Fruit fly (Drosophila melanogaster) whole organism, embryonic: ENCODE measurements around the gene sno.
A peak's percentile ranks its signal among the peaks of the same experiment; 100 is the strongest.

Source experiments
- B-H2 ChIP-seq: fragments of 200-800 bp; sonication (Bioruptor generic); optimal IDR thresholded peaks from 2 replicates; lab custom pipeline; 2018; ENCODE audit warnings: missing biosample characterization, mild to moderate bottlenecking, missing genetic modification characterization
- CG10321 ChIP-seq: fragments of 200-800 bp; sonication (Bioruptor generic); IDR thresholded peaks from 2 replicates; pipeline ENCODE4 v1.3.6; 2022; ENCODE audit warnings: missing biosample characterization, missing genetic modification characterization
- CG10366 ChIP-seq: fragments of 200-800 bp; sonication (Bioruptor generic); IDR thresholded peaks from 2 replicates; pipeline ENCODE4 v1.3.6; 2022; ENCODE audit warnings: missing biosample characterization, missing genetic modification characterization
- CG10462 ChIP-seq: fragments of 200-800 bp; sonication (Bioruptor generic); optimal IDR thresholded peaks from 2 replicates; lab custom pipeline; 2016; ENCODE audit warnings: missing biosample characterization, missing genetic modification characterization
- CG11093 ChIP-seq: fragments of 200-800 bp; sonication (Bioruptor generic); IDR thresholded peaks from 3 replicates; pipeline ENCODE4 v1.3.6; 2022; ENCODE audit warnings: missing biosample characterization, missing genetic modification characterization
- CG11560 ChIP-seq: fragments of 200-800 bp; sonication (Bioruptor generic); IDR thresholded peaks from 3 replicates; pipeline ENCODE4 v1.3.6; 2022; ENCODE audit warnings: missing biosample characterization, missing genetic modification characterization
- CG12299 ChIP-seq: fragments of 200-800 bp; sonication (Bioruptor generic); optimal IDR thresholded peaks from 2 replicates; lab custom pipeline; 2018; ENCODE audit warnings: missing biosample characterization, mild to moderate bottlenecking, missing genetic modification characterization
- CG13123 ChIP-seq: fragments of 200-800 bp; sonication (Bioruptor generic); optimal IDR thresholded peaks from 2 replicates; lab custom pipeline; 2016; ENCODE audit warnings: missing biosample characterization, missing genetic modification characterization
- CG14014 ChIP-seq: fragments of 200-800 bp; sonication (Bioruptor generic); IDR thresholded peaks from 2 replicates; pipeline ENCODE4 v1.3.6; 2022; ENCODE audit warnings: missing biosample characterization, missing genetic modification characterization
- CG16815 ChIP-seq: fragments of 200-800 bp; sonication (Bioruptor generic); optimal IDR thresholded peaks from 3 replicates; lab custom pipeline; 2017; ENCODE audit warnings: missing biosample characterization, mild to moderate bottlenecking, missing genetic modification characterization
- CG3407 ChIP-seq: fragments of 200-800 bp; sonication (Bioruptor generic); optimal IDR thresholded peaks from 2 replicates; lab custom pipeline; 2018; ENCODE audit warnings: missing biosample characterization, mild to moderate bottlenecking, missing genetic modification characterization
- CG3726 ChIP-seq: fragments of 200-800 bp; sonication (Bioruptor generic); IDR thresholded peaks from 3 replicates; pipeline ENCODE4, ENCODE4 v1.3.6; 2022; ENCODE audit warnings: missing biosample characterization, missing genetic modification characterization
- CG7372 ChIP-seq: fragments of 200-800 bp; sonication (Bioruptor generic); IDR thresholded peaks from 2 replicates; pipeline ENCODE4 v1.3.6; 2022; ENCODE audit warnings: missing biosample characterization, missing genetic modification characterization
- CG9727 ChIP-seq: fragments of 200-800 bp; sonication (Bioruptor generic); optimal IDR thresholded peaks from 3 replicates; lab custom pipeline; 2017; ENCODE audit warnings: missing biosample characterization, mild to moderate bottlenecking, missing genetic modification characterization
- CG9876 ChIP-seq: fragments of 200-800 bp; sonication (Bioruptor generic); optimal IDR thresholded peaks from 2 replicates; lab custom pipeline; 2016; ENCODE audit warnings: missing biosample characterization, missing genetic modification characterization
- Doc2 ChIP-seq: fragments of 200-800 bp; sonication (Bioruptor generic); IDR thresholded peaks from 2 replicates; pipeline ENCODE4 v1.3.6; 2022; ENCODE audit warnings: missing biosample characterization, missing genetic modification characterization
- H15 ChIP-seq: fragments of 200-800 bp; sonication (Bioruptor generic); IDR thresholded peaks from 3 replicates; pipeline ENCODE4 v1.3.6; 2022; ENCODE audit warnings: missing biosample characterization, missing genetic modification characterization
- Hsf ChIP-seq: fragments of 200-800 bp; sonication (Bioruptor generic); optimal IDR thresholded peaks from 3 replicates; lab custom pipeline; 2016; ENCODE audit warnings: missing biosample characterization, missing genetic modification characterization
- Lhr ChIP-seq: fragments of 200-800 bp; sonication (Bioruptor generic); optimal IDR thresholded peaks from 3 replicates; lab custom pipeline; 2017; ENCODE audit warnings: mild to moderate bottlenecking, missing biosample characterization, missing genetic modification reagents, missing genetic modification characterization
- Lpt ChIP-seq: fragments of >200 bp; optimal IDR thresholded peaks from 2 replicates; lab custom pipeline; 2018; ENCODE audit warnings: missing biosample characterization, missing genetic modification characterization
- NK7.1 ChIP-seq: fragments of 200-800 bp; sonication (Bioruptor generic); optimal IDR thresholded peaks from 3 replicates; lab custom pipeline; 2016; ENCODE audit warnings: missing biosample characterization, missing genetic modification characterization
- aop ChIP-seq: fragments of 200-800 bp; sonication (Bioruptor generic); IDR thresholded peaks from 2 replicates; pipeline ENCODE4 v1.3.6; 2022; ENCODE audit warnings: missing biosample characterization, missing genetic modification characterization
- bab2 ChIP-seq: fragments of 200-800 bp; sonication (Bioruptor generic); optimal IDR thresholded peaks from 2 replicates; lab custom pipeline; 2016; ENCODE audit warnings: missing biosample characterization, missing genetic modification characterization
- bcd ChIP-seq: fragments of 200-800 bp; sonication (Bioruptor generic); optimal IDR thresholded peaks from 2 replicates; lab custom pipeline; 2017; ENCODE audit warnings: missing biosample characterization, mild to moderate bottlenecking, missing genetic modification characterization
- chinmo ChIP-seq: fragments of 200-800 bp; sonication (Bioruptor generic); IDR thresholded peaks from 4 replicates; pipeline ENCODE4 v1.3.6; 2022; ENCODE audit warnings: missing biosample characterization, missing genetic modification characterization; ENCODE audit not compliant: partially characterized antibody
- ci ChIP-seq: fragments of 200-800 bp; sonication (Bioruptor generic); IDR thresholded peaks from 3 replicates; pipeline ENCODE4 v1.3.6; 2022; ENCODE audit warnings: missing biosample characterization, missing genetic modification characterization
- crc ChIP-seq: fragments of 200-800 bp; sonication (Bioruptor generic); optimal IDR thresholded peaks from 2 replicates; lab custom pipeline; 2016; ENCODE audit warnings: missing biosample characterization, missing genetic modification characterization
- dmrt99B ChIP-seq: fragments of 200-800 bp; sonication (Bioruptor generic); optimal IDR thresholded peaks from 2 replicates; lab custom pipeline; 2018; ENCODE audit warnings: missing biosample characterization, mild to moderate bottlenecking, missing genetic modification characterization, moderate library complexity
- en ChIP-seq: fragments of 200-800 bp; sonication (Bioruptor generic); optimal IDR thresholded peaks from 2 replicates; lab custom pipeline; 2016; ENCODE audit warnings: missing biosample characterization, missing genetic modification characterization
- fd102C ChIP-seq: fragments of 200-800 bp; sonication (Bioruptor generic); optimal IDR thresholded peaks from 2 replicates; lab custom pipeline; 2018; ENCODE audit warnings: missing biosample characterization, mild to moderate bottlenecking, missing genetic modification characterization, moderate library complexity
- klu ChIP-seq: fragments of 200-800 bp; sonication (Bioruptor generic); IDR thresholded peaks from 2 replicates; pipeline ENCODE4 v1.3.6; 2022; ENCODE audit warnings: missing biosample characterization, missing genetic modification characterization
- mirr ChIP-seq: fragments of 200-800 bp; sonication (Bioruptor generic); optimal IDR thresholded peaks from 3 replicates; lab custom pipeline; 2018; ENCODE audit warnings: missing biosample characterization, mild to moderate bottlenecking, missing genetic modification characterization
- oc ChIP-seq: fragments of 200-800 bp; sonication (Bioruptor generic); optimal IDR thresholded peaks from 2 replicates; lab custom pipeline; 2018; ENCODE audit warnings: missing biosample characterization, mild to moderate bottlenecking, missing genetic modification characterization, moderate library complexity
- odd ChIP-seq: fragments of 200-800 bp; sonication (Bioruptor generic); optimal IDR thresholded peaks from 2 replicates; lab custom pipeline; 2017; ENCODE audit warnings: missing biosample characterization, mild to moderate bottlenecking, missing genetic modification characterization
- pan ChIP-seq, 4 experiments: fragments of >200 bp in 3 of 4; fragments of 200-800 bp in 1 of 4; sonication (Bioruptor generic) in 1 of 4; optimal IDR thresholded peaks in 3 of 4; IDR thresholded peaks in 1 of 4; 2 replicates each; pipeline versions ENCODE4 v1.3.6 to Lab custom; 2017 to 2022; ENCODE audit warnings: missing biosample characterization in 2 of 4, missing genetic modification characterization in 2 of 4, mixed read lengths in 1 of 4
- peb ChIP-seq: fragments of 200-800 bp; sonication (Bioruptor generic); IDR thresholded peaks from 2 replicates; pipeline ENCODE4 v1.3.6; 2022; ENCODE audit warnings: missing biosample characterization, missing genetic modification characterization
- pita ChIP-seq: fragments of 200-800 bp; sonication (Bioruptor generic); optimal IDR thresholded peaks from 2 replicates; lab custom pipeline; 2017; ENCODE audit warnings: missing biosample characterization, mild to moderate bottlenecking, missing genetic modification characterization
- ranshi ChIP-seq: fragments of 200-800 bp; sonication (Bioruptor generic); IDR thresholded peaks from 2 replicates; pipeline ENCODE4 v1.3.6; 2022; ENCODE audit warnings: missing biosample characterization, missing genetic modification characterization
- seq ChIP-seq: fragments of 200-800 bp; sonication (Bioruptor generic); IDR thresholded peaks from 2 replicates; pipeline ENCODE4 v1.3.6; 2022; ENCODE audit warnings: missing biosample characterization, missing genetic modification characterization
- sna ChIP-seq: fragments of 200-800 bp; sonication (Bioruptor generic); IDR thresholded peaks from 2 replicates; pipeline ENCODE4 v1.3.6; 2022; ENCODE audit warnings: missing biosample characterization, missing genetic modification characterization; ENCODE audit not compliant: partially characterized antibody
- stwl ChIP-seq: fragments of 200-800 bp; sonication (Bioruptor generic); optimal IDR thresholded peaks from 3 replicates; lab custom pipeline; 2018; ENCODE audit warnings: missing biosample characterization, mild to moderate bottlenecking, missing genetic modification characterization, moderate library complexity
- sug ChIP-seq: fragments of 200-800 bp; optimal IDR thresholded peaks from 2 replicates; lab custom pipeline; 2019; ENCODE audit warnings: missing biosample characterization, mild to moderate bottlenecking, missing genetic modification characterization, moderate library complexity
- tgo ChIP-seq: fragments of 200-800 bp; sonication (Bioruptor generic); IDR thresholded peaks from 3 replicates; pipeline ENCODE4 v1.3.6; 2022; ENCODE audit warnings: missing biosample characterization, missing genetic modification characterization
- tll ChIP-seq, 2 experiments: fragments of 200-800 bp in 1 of 2; fragments of >200 bp in 1 of 2; sonication (Bioruptor generic) in 1 of 2; optimal IDR thresholded peaks; 2 replicates each; lab custom pipeline; 2017 to 2019; ENCODE audit warnings: missing biosample characterization in 2 of 2, missing genetic modification characterization in 2 of 2, mild to moderate bottlenecking in 1 of 2, moderate library complexity in 1 of 2
- trem ChIP-seq: fragments of 200-800 bp; optimal IDR thresholded peaks from 3 replicates; lab custom pipeline; 2019; ENCODE audit warnings: missing biosample characterization, mild to moderate bottlenecking, missing genetic modification characterization, moderate library complexity
- vnd ChIP-seq: fragments of 200-800 bp; sonication (Bioruptor generic); IDR thresholded peaks from 3 replicates; pipeline ENCODE4 v1.3.6; 2022; ENCODE audit warnings: missing biosample characterization, missing genetic modification characterization; ENCODE audit not compliant: partially characterized antibody
- wdn ChIP-seq: fragments of 200-800 bp; sonication (Bioruptor generic); IDR thresholded peaks from 2 replicates; pipeline ENCODE4 v1.3.6; 2022; ENCODE audit warnings: missing biosample characterization, missing genetic modification characterization
- wor ChIP-seq: fragments of 200-800 bp; sonication (Bioruptor generic); IDR thresholded peaks from 2 replicates; pipeline ENCODE4 v1.3.6; 2022; ENCODE audit warnings: missing biosample characterization, missing genetic modification characterization
- z ChIP-seq: fragments of 200-800 bp; sonication (Bioruptor generic); IDR thresholded peaks from 3 replicates; pipeline ENCODE4 v1.3.6; 2022; ENCODE audit warnings: missing biosample characterization, missing genetic modification characterization

Gene sno

dm6 chrX:13232406-13233195, 21.1 kb upstream of the sno start (continued):
- TF ChIP-seq en (peak; percentile 22), CG14014 (GFP tag; lab: Robert Waterston, UW) (peak; percentile 74), Lhr (GFP tag; lab: Kevin White, UChicago) (peak; percentile 17), odd (peak; percentile 35), tll (GFP tag; optimal IDR thresholded peaks at IDR 0.05; lab: Kevin White, UChicago) (no peak), Doc2 (no peak), CG11560 (no peak; the same call in 2 of the 3 replicates), CG3726 (GFP tag; lab: Robert Waterston, UW) (peak; percentile 62; the same call in 1 of the 3 replicates), CG10462 (peak; percentile 5), wor (GFP tag; lab: Robert Waterston, UW) (peak; percentile 28; the same call in 1 of the 2 replicates), trem (tag; lab: Kevin White, UChicago) (no peak), aop (GFP tag; lab: Robert Waterston, UW) (peak; percentile 59; the same call in 1 of the 2 replicates), vnd (no peak), bcd (GFP tag; lab: Kevin White, UChicago) (peak; percentile 75), tgo (GFP tag; lab: Robert Waterston, UW) (peak; percentile 77), CG13123 (peak; percentile 3), H15 (peak; percentile 84), dmrt99B (tag; lab: Kevin White, UChicago) (peak; percentile 85), ci (peak; percentile 91), oc (peak; percentile 88), CG16815 (GFP tag; lab: Kevin White, UChicago) (peak; percentile 36), CG10366 (peak; percentile 86), CG7372 (GFP tag; lab: Robert Waterston, UW) (peak; percentile 74), ranshi (GFP tag; lab: Robert Waterston, UW) (peak; percentile 75), stwl (tag; lab: Kevin White, UChicago) (no peak), sug (tag; lab: Kevin White, UChicago) (peak; percentile 0), CG3407 (peak; percentile 70), fd102C (no peak), CG10321 (GFP tag; lab: Robert Waterston, UW) (peak; percentile 34; the same call in 1 of the 2 replicates), pan (optimal IDR thresholded peaks at IDR 0.05; lab: Kevin White, UChicago) (no peak), pan (GFP tag; optimal IDR thresholded peaks at IDR 0.05 in 1 of 2, IDR thresholded peaks at IDR 0.05 in 1 of 2) (peak in 1 of 2 experiments; percentile 84), CG9727 (GFP tag; lab: Kevin White, UChicago) (peak; percentile 66), B-H2 (GFP tag; lab: Kevin White, UChicago) (no peak), klu (GFP tag; lab: Robert Waterston, UW) (peak; percentile 42; the same call in 1 of the 2 replicates), crc (GFP tag; lab: Kevin White, UChicago) (peak; percentile 44), Lpt (GFP tag; lab: Kevin White, UChicago) (no peak), wdn (peak; percentile 44; the same call in 1 of the 2 replicates), chinmo (0 out of 4 replicates have a peak, but pooled peaks have one; percentile 53), mirr (GFP tag; lab: Kevin White, UChicago) (no peak), NK7.1 (peak; percentile 19), sna (no peak), peb (GFP tag; lab: Robert Waterston, UW) (peak; percentile 39; the same call in 1 of the 2 replicates), pita (no peak), CG11093 (GFP tag; lab: Robert Waterston, UW) (peak; percentile 24; the same call in 1 of the 3 replicates), z (no peak), seq (GFP tag; lab: Robert Waterston, UW) (peak; percentile 68), Hsf (GFP tag; lab: Kevin White, UChicago) (peak; percentile 55), bab2 (GFP tag; lab: Kevin White, UChicago) (peak; percentile 74), CG12299 (tag; lab: Kevin White, UChicago) (no peak), CG9876 (no peak)
